Worm (Caenorhabditis elegans) whole organism, young adult: ENCODE data around the gene ZK721.3.

Experiments used
- B0019.2 ChIP-seq: fragments of 200-800 bp; sonication (Bioruptor generic); conservative IDR thresholded peaks from 2 replicates; pipeline ENCODE4 v1.3.6; 2022; ENCODE audit warnings: missing genetic modification reagents, missing genetic modification characterization, missing compliant biosample characterization
- B0261.1 ChIP-seq: sonication (generic microtip); optimal IDR thresholded peaks from 2 replicates; lab custom pipeline; 2016; ENCODE audit warnings: mild to moderate bottlenecking, missing genetic modification characterization, moderate library complexity, missing compliant biosample characterization
- F23B12.7 ChIP-seq: sonication (generic microtip); optimal IDR thresholded peaks from 2 replicates; lab custom pipeline; 2017; ENCODE audit warnings: missing genetic modification characterization, mild to moderate bottlenecking, missing compliant biosample characterization, antibody characterized with exemption, moderate library complexity; ENCODE audit not compliant: insufficient read depth
- F57C9.4 ChIP-seq: sonication (generic microtip); optimal IDR thresholded peaks from 2 replicates; lab custom pipeline; 2017; ENCODE audit warnings: mild to moderate bottlenecking, missing genetic modification characterization, missing compliant biosample characterization
- T07F8.4 ChIP-seq: sonication (generic microtip); optimal IDR thresholded peaks from 2 replicates; lab custom pipeline; 2016; ENCODE audit warnings: mild to moderate bottlenecking, missing genetic modification characterization, moderate library complexity, missing compliant biosample characterization
- Y53F4B.3 ChIP-seq: fragments of 200-800 bp; sonication (Bioruptor generic); IDR thresholded peaks from 2 replicates; pipeline ENCODE4 v1.3.6; 2022; ENCODE audit warnings: missing genetic modification reagents, missing genetic modification characterization, missing compliant biosample characterization
- Y79H2A.3 ChIP-seq: fragments of 200-800 bp; sonication (Bioruptor generic); conservative IDR thresholded peaks from 2 replicates; pipeline ENCODE4 v1.3.6; 2022; ENCODE audit warnings: missing genetic modification reagents, missing genetic modification characterization, missing compliant biosample characterization
- ama-1 ChIP-seq, 3 experiments: fragments of 150-350 bp in 1 of 3; sonication (generic microtip) in 2 of 3; optimal IDR thresholded peaks; 2 replicates each; lab custom pipeline; 2014 to 2018; ENCODE audit warnings: missing biosample characterization in 2 of 3, missing genetic modification characterization in 2 of 3, missing genetic modification reagents in 2 of 3
- aptf-2 ChIP-seq: fragments of 200-800 bp; sonication (Bioruptor generic); conservative IDR thresholded peaks from 2 replicates; pipeline ENCODE4 v1.3.6; 2022; ENCODE audit warnings: missing genetic modification reagents, missing genetic modification characterization, missing compliant biosample characterization
- atf-7 ChIP-seq: sonication (generic microtip); optimal IDR thresholded peaks from 2 replicates; lab custom pipeline; 2017; ENCODE audit warnings: mild to moderate bottlenecking, missing genetic modification characterization, missing compliant biosample characterization
- cebp-1 ChIP-seq, 2 experiments: fragments of 200-800 bp in 1 of 2; sonication (Bioruptor generic) in 1 of 2; sonication (generic microtip) in 1 of 2; IDR thresholded peaks in 1 of 2; optimal IDR thresholded peaks in 1 of 2; 2 replicates each; pipeline versions ENCODE4 v1.3.6 to Lab custom; 2017 to 2022; ENCODE audit warnings: missing compliant biosample characterization in 2 of 2, missing genetic modification characterization in 2 of 2, mild to moderate bottlenecking in 1 of 2, missing genetic modification reagents in 1 of 2, moderate library complexity in 1 of 2
- ceh-100 ChIP-seq: fragments of 200-800 bp; sonication (Bioruptor generic); IDR thresholded peaks from 2 replicates; pipeline ENCODE4 v1.3.6; 2022; ENCODE audit warnings: missing genetic modification reagents, missing genetic modification characterization, missing compliant biosample characterization
- chd-7 ChIP-seq: sonication (generic microtip); optimal IDR thresholded peaks from 2 replicates; lab custom pipeline; 2016; ENCODE audit warnings: mild to moderate bottlenecking, missing genetic modification characterization, moderate library complexity, missing compliant biosample characterization
- die-1 ChIP-seq: sonication (generic microtip); optimal IDR thresholded peaks from 2 replicates; lab custom pipeline; 2016; ENCODE audit warnings: missing genotype, mild to moderate bottlenecking, missing genetic modification characterization, missing compliant biosample characterization
- ekl-4 ChIP-seq: fragments of 200-800 bp; sonication (Bioruptor generic); IDR thresholded peaks from 2 replicates; pipeline ENCODE4 v1.3.6; 2022; ENCODE audit warnings: missing genetic modification reagents, missing genetic modification characterization, missing compliant biosample characterization
- ets-4 ChIP-seq: fragments of 200-800 bp; sonication (Bioruptor generic); optimal IDR thresholded peaks from 2 replicates; lab custom pipeline; 2018; ENCODE audit warnings: mild to moderate bottlenecking, missing genetic modification characterization, missing compliant biosample characterization
- hmg-1.2 ChIP-seq: fragments of 200-800 bp; sonication (Bioruptor generic); IDR thresholded peaks from 2 replicates; pipeline ENCODE4 v1.3.6; 2022; ENCODE audit warnings: missing genetic modification reagents, missing genetic modification characterization, missing compliant biosample characterization
- let-526 ChIP-seq: fragments of 200-800 bp; sonication (Bioruptor generic); IDR thresholded peaks from 2 replicates; pipeline ENCODE4 v1.3.6; 2022; ENCODE audit warnings: missing genetic modification reagents, missing genetic modification characterization, missing compliant biosample characterization
- let-607 ChIP-seq, 2 experiments: fragments of 200-800 bp in 1 of 2; sonication (Bioruptor generic) in 1 of 2; sonication (generic microtip) in 1 of 2; optimal IDR thresholded peaks; 2 replicates each; lab custom pipeline; 2016 to 2018; ENCODE audit warnings: mild to moderate bottlenecking in 2 of 2, missing compliant biosample characterization in 2 of 2, missing genetic modification characterization in 2 of 2, moderate library complexity in 2 of 2, missing genotype in 1 of 2
- lin-40 ChIP-seq: sonication (generic microtip); optimal IDR thresholded peaks from 2 replicates; lab custom pipeline; 2016; ENCODE audit warnings: missing genetic modification characterization, mild to moderate bottlenecking, missing compliant biosample characterization, missing genotype, missing genetic modification reagents
- lsl-1 ChIP-seq: fragments of 200-800 bp; sonication (Bioruptor generic); optimal IDR thresholded peaks from 2 replicates; lab custom pipeline; 2018; ENCODE audit warnings: mild to moderate bottlenecking, missing genetic modification characterization, moderate library complexity, missing compliant biosample characterization
- lsy-27 ChIP-seq: sonication (generic microtip); optimal IDR thresholded peaks from 2 replicates; lab custom pipeline; 2017; ENCODE audit warnings: missing genetic modification characterization, mild to moderate bottlenecking, missing compliant biosample characterization, antibody characterized with exemption, missing genotype, borderline replicate concordance; ENCODE audit not compliant: insufficient read depth
- madf-3 ChIP-seq: fragments of 200-800 bp; sonication (Bioruptor generic); IDR thresholded peaks from 2 replicates; pipeline ENCODE4 v1.3.6; 2022; ENCODE audit warnings: missing genetic modification reagents, missing genetic modification characterization, missing compliant biosample characterization
- mcd-1 ChIP-seq: fragments of 200-800 bp; sonication (Bioruptor generic); IDR thresholded peaks from 2 replicates; pipeline ENCODE4 v1.3.6; 2022; ENCODE audit warnings: missing genetic modification reagents, missing genetic modification characterization, missing compliant biosample characterization
- mel-28 ChIP-seq: sonication (generic microtip); optimal IDR thresholded peaks from 2 replicates; lab custom pipeline; 2016; ENCODE audit warnings: borderline replicate concordance, mild to moderate bottlenecking, missing genetic modification characterization, missing compliant biosample characterization
- nhr-120 ChIP-seq: fragments of 200-800 bp; sonication (Bioruptor generic); IDR thresholded peaks from 2 replicates; pipeline ENCODE4 v1.3.6; 2022; ENCODE audit warnings: missing genetic modification characterization, missing compliant biosample characterization
- nhr-179 ChIP-seq: sonication (generic microtip); optimal IDR thresholded peaks from 2 replicates; lab custom pipeline; 2016; ENCODE audit warnings: mild to moderate bottlenecking, missing genetic modification characterization, missing compliant biosample characterization
- nhr-80 ChIP-seq: sonication (generic microtip); optimal IDR thresholded peaks from 2 replicates; lab custom pipeline; 2016; ENCODE audit warnings: missing genetic modification characterization, missing compliant biosample characterization
- nhr-90 ChIP-seq: sonication (generic microtip); optimal IDR thresholded peaks from 2 replicates; lab custom pipeline; 2016; ENCODE audit warnings: missing genotype, mild to moderate bottlenecking, missing genetic modification characterization, missing compliant biosample characterization
- rec-8 ChIP-seq, 2 experiments: sonication (generic microtip); optimal IDR thresholded peaks; 2 replicates each; lab custom pipeline; 2016; ENCODE audit warnings: mild to moderate bottlenecking in 2 of 2, missing genetic modification characterization in 2 of 2, missing genetic modification reagents in 2 of 2, missing genotype in 2 of 2, missing biosample characterization in 1 of 2, missing compliant biosample characterization in 1 of 2, moderate library complexity in 1 of 2
- repo-1 ChIP-seq: sonication (generic microtip); optimal IDR thresholded peaks from 2 replicates; lab custom pipeline; 2017; ENCODE audit warnings: mild to moderate bottlenecking, missing genetic modification characterization, missing compliant biosample characterization
- snpc-4 ChIP-seq, 5 experiments: fragments of 150-350 bp in 1 of 5; sonication (generic microtip) in 4 of 5; optimal IDR thresholded peaks; 2 replicates each; lab custom pipeline; 2014 to 2018; ENCODE audit warnings: missing genetic modification characterization in 5 of 5, missing biosample characterization in 3 of 5, antibody characterized with exemption in 2 of 5, mild to moderate bottlenecking in 2 of 5, missing compliant biosample characterization in 2 of 5, missing genotype in 2 of 5, moderate library complexity in 2 of 5, missing genetic modification reagents in 1 of 5
- somi-1 ChIP-seq: fragments of 200-800 bp; sonication (Bioruptor generic); optimal IDR thresholded peaks from 2 replicates; lab custom pipeline; 2018; ENCODE audit warnings: mild to moderate bottlenecking, missing genetic modification characterization, missing compliant biosample characterization
- tlf-1 ChIP-seq: fragments of 200-800 bp; sonication (Bioruptor generic); optimal IDR thresholded peaks from 2 replicates; lab custom pipeline; 2018; ENCODE audit warnings: mild to moderate bottlenecking, missing genetic modification characterization, missing compliant biosample characterization
- zim-3 ChIP-seq: sonication (generic microtip); optimal IDR thresholded peaks from 2 replicates; lab custom pipeline; 2017; ENCODE audit warnings: mild to moderate bottlenecking, missing genetic modification characterization, moderate library complexity, missing compliant biosample characterization
- ztf-22 ChIP-seq: fragments of 200-800 bp; sonication (Bioruptor generic); optimal IDR thresholded peaks from 2 replicates; lab custom pipeline; 2018; ENCODE audit warnings: mild to moderate bottlenecking, missing genetic modification characterization, moderate library complexity, missing compliant biosample characterization
- ztf-6 ChIP-seq: fragments of 200-800 bp; sonication (Bioruptor generic); IDR thresholded peaks from 2 replicates; pipeline ENCODE4 v1.3.6; 2022; ENCODE audit warnings: missing genetic modification reagents, missing genetic modification characterization, missing compliant biosample characterization

Gene ZK721.3

ce11 chrX:8796699-8797282 lies 12.5 kb downstream of the ZK721.3 start, which contains the start of gene R04E5.7 (continued):
- TF ChIP-seq B0019.2 (GFP tag; lab: Robert Waterston, UW) = no peak
- peak; percentile 58 for TF ChIP-seq ekl-4 (GFP tag; lab: Robert Waterston, UW)
- no peak for TF ChIP-seq zim-3 (tag; lab: Kevin White, UChicago)
- no peak for TF ChIP-seq Y79H2A.3
- TF ChIP-seq let-607 (tag; optimal IDR thresholded peaks at IDR 0.05; lab: Kevin White, UChicago) = no peak
- TF ChIP-seq nhr-80 (tag; lab: Kevin White, UChicago) = peak; percentile 25
- TF ChIP-seq nhr-179 (tag; lab: Kevin White, UChicago) = no peak
- no peak for TF ChIP-seq F57C9.4
- peak; percentile 44; the same call in 1 of the 2 replicates for TF ChIP-seq mcd-1 (GFP tag; lab: Robert Waterston, UW)
- TF ChIP-seq mel-28 (tag; lab: Kevin White, UChicago) = no peak
- TF ChIP-seq cebp-1 (GFP tag; IDR thresholded peaks at IDR 0.05; lab: Robert Waterston, UW) = 0 out of 2 replicates have a peak, but pooled peaks have one; percentile 38
- peak; percentile 37 for TF ChIP-seq cebp-1 (tag; optimal IDR thresholded peaks at IDR 0.05; lab: Kevin White, UChicago)
- TF ChIP-seq ama-1 (optimal IDR thresholded peaks at IDR 0.05; lab: Kevin White, UChicago) = no peak
- TF ChIP-seq ama-1 (GFP tag; optimal IDR thresholded peaks at IDR 0.05; lab: Kevin White, UChicago) = peak in 1 of 2 experiments; percentile 23
- peak in 1 of 2 experiments; percentile 1 for TF ChIP-seq rec-8 (tag; optimal IDR thresholded peaks at IDR 0.05; lab: Kevin White, UChicago)
- 0 out of 2 replicates have a peak, but pooled peaks have one; percentile 17 for TF ChIP-seq let-526 (GFP tag; lab: Robert Waterston, UW)
- no peak for TF ChIP-seq tlf-1 (GFP tag; lab: Kevin White, UChicago)
- peak; percentile 64 for TF ChIP-seq hmg-1.2 (GFP tag; lab: Robert Waterston, UW)
- TF ChIP-seq ztf-22 (GFP tag; lab: Kevin White, UChicago) = no peak
- no peak for TF ChIP-seq somi-1 (GFP tag; lab: Kevin White, UChicago)
- peak; percentile 45 for TF ChIP-seq snpc-4 (GFP tag; optimal IDR thresholded peaks at IDR 0.05; lab: Kevin White, UChicago)
- peak in 2 of 4 experiments; percentile 7 to 55 for TF ChIP-seq snpc-4 (tag; optimal IDR thresholded peaks at IDR 0.05; lab: Kevin White, UChicago)
- TF ChIP-seq B0261.1 (tag; lab: Kevin White, UChicago) = peak; percentile 74
- peak; percentile 11 for TF ChIP-seq T07F8.4 (tag; lab: Kevin White, UChicago)
- TF ChIP-seq chd-7 (tag; lab: Kevin White, UChicago) = peak; percentile 47
- no peak for TF ChIP-seq ztf-6 (GFP tag; lab: Robert Waterston, UW)
- peak; percentile 4 for TF ChIP-seq die-1 (tag; lab: Kevin White, UChicago)
- TF ChIP-seq repo-1 (tag; lab: Kevin White, UChicago) = no peak
- no peak for TF ChIP-seq ceh-100
- 0 out of 2 replicates have a peak, but pooled peaks have one; percentile 17 for TF ChIP-seq madf-3 (GFP tag; lab: Robert Waterston, UW)
- TF ChIP-seq, all 124 proteins: peak for 29

- TF ChIP-seq F23B12.7 (tag; lab: Kevin White, UChicago) = no peak
- no peak for TF ChIP-seq lin-40 (tag; lab: Kevin White, UChicago)
- TF ChIP-seq ets-4 (GFP tag; lab: Kevin White, UChicago) = no peak
- TF ChIP-seq lsl-1 = no peak
- TF ChIP-seq let-526 (GFP tag; lab: Robert Waterston, UW) = no peak
- no peak for TF ChIP-seq nhr-90
These were observed 13.3 kb downstream of the ZK721.3 start for ce11 chrX:8797653-8798052.

ce11 chrX:8799925-8800324 lies 15.6 kb downstream of the ZK721.3 start:
- no peak for TF ChIP-seq B0019.2 (GFP tag; lab: Robert Waterston, UW)
- no peak for TF ChIP-seq lsy-27 (tag; lab: Kevin White, UChicago)
- TF ChIP-seq nhr-120 = no peak
- TF ChIP-seq aptf-2 = no peak
- no peak for TF ChIP-seq atf-7 (tag; lab: Kevin White, UChicago)
- no peak for TF ChIP-seq let-607 (tag; optimal IDR thresholded peaks at IDR 0.05; lab: Kevin White, UChicago)
- TF ChIP-seq Y53F4B.3 = no peak
- TF ChIP-seq rec-8 (tag; optimal IDR thresholded peaks at IDR 0.05; lab: Kevin White, UChicago) = no peak
- TF ChIP-seq, all 124 proteins: peak for 0
